Fruit fly (Drosophila melanogaster): Measurements from ENCODE around the gene Smr.

dm6 chrX:12708306-12708705 is 34.1 kb downstream of the Smr start:
- TF ChIP-seq cic (GFP tag; optimal IDR thresholded peaks at IDR 0.05) (no peak), tj (GFP tag; optimal IDR thresholded peaks at IDR 0.05) (no peak), Hr96 (GFP tag; optimal IDR thresholded peaks at IDR 0.05) (no peak), ovo (GFP tag; optimal IDR thresholded peaks at IDR 0.05) (no peak), CG33017 (tag; optimal IDR thresholded peaks at IDR 0.05) (no peak), CG5204 (GFP tag; optimal IDR thresholded peaks at IDR 0.05) (no peak)

All from whole organism, adult.